Worm (Caenorhabditis elegans): Measurements from ENCODE around the gene srh-233.

Gene srh-233

ce11 chrV:20064076-20064475, 14.9 kb downstream of the srh-233 start, which contains the start of gene ttx-1:
ttx-1 (minus strand) TSS chrV:20064176.
- TF ChIP-seq elt-2 (tag; optimal IDR thresholded peaks at IDR 0.05) (no peak), tbx-2 (tag; optimal IDR thresholded peaks at IDR 0.05) (no peak), sup-37 (GFP tag; optimal IDR thresholded peaks at IDR 0.05) (no peak), egl-27 (tag; optimal IDR thresholded peaks at IDR 0.05) (no peak), pqm-1 (tag; optimal IDR thresholded peaks at IDR 0.05) (no peak), nhr-237 (tag; optimal IDR thresholded peaks at IDR 0.05) (no peak), rnt-1 (tag; optimal IDR thresholded peaks at IDR 0.05) (no peak), ztf-11 (tag; optimal IDR thresholded peaks at IDR 0.05) (no peak), snpc-4 (tag; optimal IDR thresholded peaks at IDR 0.05) (no peak), ceh-90 (tag; optimal IDR thresholded peaks at IDR 0.05) (no peak), pax-3 (tag; optimal IDR thresholded peaks at IDR 0.05) (no peak), sox-4 (tag; optimal IDR thresholded peaks at IDR 0.05) (no peak)

ce11 chrV:20065096-20065495, 15.9 kb downstream of the srh-233 start:
- TF ChIP-seq isw-1 (GFP tag; IDR thresholded peaks at IDR 0.05) (no peak), unc-30 (tag; optimal IDR thresholded peaks at IDR 0.05) (no peak), ceh-8 (GFP tag; optimal IDR thresholded peaks at IDR 0.05) (no peak), ceh-88 (GFP tag; IDR thresholded peaks at IDR 0.05) (no peak), mef-2 (tag; optimal IDR thresholded peaks at IDR 0.05) (no peak), zag-1 (tag; optimal IDR thresholded peaks at IDR 0.05) (no peak), grh-1 (GFP tag; IDR thresholded peaks at IDR 0.05) (no peak), lin-15B (tag; optimal IDR thresholded peaks at IDR 0.05) (no peak), ama-1 (optimal IDR thresholded peaks at IDR 0.05) (no peak), mab-9 (GFP tag; IDR thresholded peaks at IDR 0.05) (no peak), pax-3 (tag; optimal IDR thresholded peaks at IDR 0.05) (no peak), xbp-1 (tag; optimal IDR thresholded peaks at IDR 0.05) (no peak), mdl-1 (tag; optimal IDR thresholded peaks at IDR 0.05) (no peak), nhr-77 (tag; optimal IDR thresholded peaks at IDR 0.05) (no peak)

ce11 chrV:20067075-20067474, 17.9 kb downstream of the srh-233 start:
- TF ChIP-seq Y116A8C.19 (tag; optimal IDR thresholded peaks at IDR 0.05; ENCODE audit: borderline replicate concordance): no peak

- TF ChIP-seq hlh-4 (tag; optimal IDR thresholded peaks at IDR 0.05): no peak
- TF ChIP-seq skn-1 (tag; optimal IDR thresholded peaks at IDR 0.05): peak; percentile 15
- TF ChIP-seq nhr-90 (tag; optimal IDR thresholded peaks at IDR 0.05; ENCODE audit: poor library complexity): peak; percentile 1
- peak; percentile 63 to 91 for TF ChIP-seq lsy-2 (tag; optimal IDR thresholded peaks at IDR 0.05)
- peak in 1 of 2 experiments; percentile 10 for TF ChIP-seq mdl-1 (tag; optimal IDR thresholded peaks at IDR 0.05)
- TF ChIP-seq swsn-7 (tag; optimal IDR thresholded peaks at IDR 0.05): peak; percentile 4
- TF ChIP-seq unc-98 (GFP tag; IDR thresholded peaks at IDR 0.05): no peak
- TF ChIP-seq blmp-1 (tag; optimal IDR thresholded peaks at IDR 0.05): peak; percentile 6
- no peak for TF ChIP-seq ets-5 (GFP tag; IDR thresholded peaks at IDR 0.05)
- TF ChIP-seq snu-23 (GFP tag; optimal IDR thresholded peaks at IDR 0.05): peak; percentile 51
- peak in 1 of 2 experiments; percentile 53 for TF ChIP-seq lin-35 (GFP tag; optimal IDR thresholded peaks at IDR 0.05)
- no peak for TF ChIP-seq aha-1 (tag; optimal IDR thresholded peaks at IDR 0.05)
Observed at ce11 chrV:20068389-20068788, 19.2 kb downstream of the srh-233 start.

ce11 chrV:20074345-20074744, 25.2 kb downstream of the srh-233 start:
- TF ChIP-seq lin-35 (GFP tag; optimal IDR thresholded peaks at IDR 0.05): peak in 1 of 2 experiments; percentile 13
- TF ChIP-seq unc-130 (tag; optimal IDR thresholded peaks at IDR 0.05): no peak
- TF ChIP-seq rnt-1 (tag; optimal IDR thresholded peaks at IDR 0.05): no peak
- TF ChIP-seq elt-2 (tag; optimal IDR thresholded peaks at IDR 0.05): peak; percentile 53
- no peak for TF ChIP-seq mab-9 (GFP tag; IDR thresholded peaks at IDR 0.05)
- TF ChIP-seq alr-1 (tag; optimal IDR thresholded peaks at IDR 0.05; ENCODE audit: borderline replicate concordance): no peak
